Worm (Caenorhabditis elegans): ENCODE measurements around the gene arp-6.

- TF ChIP-seq mxl-1 (tag; optimal IDR thresholded peaks at IDR 0.05) (no peak), F57A8.1 (GFP tag; optimal IDR thresholded peaks at IDR 0.05) (no peak), F49E8.2 (tag; optimal IDR thresholded peaks at IDR 0.05; ENCODE audit: insufficient read depth) (no peak), ama-1 (optimal IDR thresholded peaks at IDR 0.05) (no peak), ama-1 (GFP tag; optimal IDR thresholded peaks at IDR 0.05) (no peak), dpl-1 (GFP tag; optimal IDR thresholded peaks at IDR 0.05) (no peak), hsf-1 (GFP tag; IDR thresholded peaks at IDR 0.05) (no peak), unc-62 (GFP tag; optimal IDR thresholded peaks at IDR 0.05) (no peak), gei-17 (GFP tag; optimal IDR thresholded peaks at IDR 0.05) (no peak), him-1 (tag; optimal IDR thresholded peaks at IDR 0.05) (no peak), ztf-26 (tag; optimal IDR thresholded peaks at IDR 0.05) (no peak), attf-6 (GFP tag; IDR thresholded peaks at IDR 0.05) (no peak), madf-3 (GFP tag; IDR thresholded peaks at IDR 0.05) (no peak)
These were observed 45.9 kb downstream of the arp-6 start for ce11 chrII:7991279-7991678.
